Fruit fly (Drosophila melanogaster): ENCODE data around the gene CG3719.

The CG3719 gene

dm6 chrX:1387149-1387752, 7.0 kb upstream of the CG3719 start (continued):
- TF ChIP-seq CG15514 (GFP tag; optimal IDR thresholded peaks at IDR 0.05) (peak; percentile 33), cg (GFP tag; optimal IDR thresholded peaks at IDR 0.05) (peak; percentile 65), HmgZ (tag; optimal IDR thresholded peaks at IDR 0.05) (peak; percentile 28), caup (GFP tag; optimal IDR thresholded peaks at IDR 0.05; ENCODE audit: severe bottlenecking) (no peak), CG9876 (GFP tag; optimal IDR thresholded peaks at IDR 0.05) (no peak), sc (optimal IDR thresholded peaks at IDR 0.05) (no peak), sc (GFP tag; optimal IDR thresholded peaks at IDR 0.05) (peak; percentile 18)

- TF ChIP-seq CG33557 (GFP tag; optimal IDR thresholded peaks at IDR 0.05) (no peak), CG4360 (GFP tag; IDR thresholded peaks at IDR 0.05) (no peak), Hr51 (GFP tag; optimal IDR thresholded peaks at IDR 0.05) (no peak), CG12769 (tag; optimal IDR thresholded peaks at IDR 0.05) (peak; percentile 82), sens (GFP tag) (peak; percentile 19), CG17361 (GFP tag; IDR thresholded peaks at IDR 0.05) (no peak), fd3F (GFP tag; optimal IDR thresholded peaks at IDR 0.05) (no peak), wek (GFP tag; optimal IDR thresholded peaks at IDR 0.05) (no peak), zfh1 (GFP tag; IDR thresholded peaks at IDR 0.05) (no peak), lov (optimal IDR thresholded peaks at IDR 0.05) (no peak), lov (GFP tag; IDR thresholded peaks at IDR 0.05) (no peak), lab (GFP tag; optimal IDR thresholded peaks at IDR 0.05) (no peak), ap (GFP tag; IDR thresholded peaks at IDR 0.05) (no peak), p53 (GFP tag; optimal IDR thresholded peaks at IDR 0.05) (no peak), CG33213 (GFP tag; optimal IDR thresholded peaks at IDR 0.05) (no peak), ken (GFP tag; IDR thresholded peaks at IDR 0.05) (no peak), bsh (GFP tag; optimal IDR thresholded peaks at IDR 0.05) (no peak), cwo (GFP tag; optimal IDR thresholded peaks at IDR 0.05) (no peak), Med (GFP tag) (peak; percentile 21), CG11695 (GFP tag; IDR thresholded peaks at IDR 0.05) (no peak), CG11398 (GFP tag; optimal IDR thresholded peaks at IDR 0.05) (no peak), CG18619 (GFP tag; optimal IDR thresholded peaks at IDR 0.05) (no peak), C15 (GFP tag; IDR thresholded peaks at IDR 0.05) (no peak), Nf-YB (GFP tag; optimal IDR thresholded peaks at IDR 0.05) (no peak), Deaf1 (tag; optimal IDR thresholded peaks at IDR 0.05) (peak; percentile 61), CG10267 (tag; optimal IDR thresholded peaks at IDR 0.05) (no peak)
These were observed 4.0 kb upstream of the CG3719 start for dm6 chrX:1384232-1384631.

- TF ChIP-seq tio (GFP tag; optimal IDR thresholded peaks at IDR 0.05) (no peak), Med (GFP tag) (peak; percentile 40), sqz (GFP tag; optimal IDR thresholded peaks at IDR 0.05) (no peak), CG30020 (tag; optimal IDR thresholded peaks at IDR 0.05) (no peak), HmgD (GFP tag; optimal IDR thresholded peaks at IDR 0.05) (no peak), crol (GFP tag; IDR thresholded peaks at IDR 0.05) (peak; percentile 63)
These were observed 2.2 kb upstream of the CG3719 start for dm6 chrX:1382489-1382888.

Data from whole organism, embryonic.